Worm (Caenorhabditis elegans) whole organism, L3 larva: ENCODE data around the gene R05G6.9.

Experiments
- R02D3.7 ChIP-seq: fragments of 150-350 bp; optimal IDR thresholded peaks from 2 replicates; lab custom pipeline; 2014; ENCODE audit warnings: missing biosample characterization, missing genetic modification characterization
- aly-2 ChIP-seq: fragments of 150-350 bp; optimal IDR thresholded peaks from 2 replicates; lab custom pipeline; 2014; ENCODE audit warnings: missing biosample characterization, missing genetic modification characterization
- ceh-16 ChIP-seq: sonication (generic microtip); optimal IDR thresholded peaks from 2 replicates; lab custom pipeline; 2017; ENCODE audit warnings: missing biosample characterization, missing genetic modification characterization
- ceh-82 ChIP-seq: fragments of 150-350 bp; optimal IDR thresholded peaks from 2 replicates; lab custom pipeline; 2014; ENCODE audit warnings: missing biosample characterization, missing genetic modification characterization
- daf-12 ChIP-seq: fragments of 150-350 bp; optimal IDR thresholded peaks from 2 replicates; lab custom pipeline; 2014; ENCODE audit warnings: missing biosample characterization, missing genetic modification reagents, missing genetic modification characterization
- egl-27 ChIP-seq: sonication (generic microtip); optimal IDR thresholded peaks from 4 replicates; lab custom pipeline; 2017; ENCODE audit warnings: missing biosample characterization, missing genetic modification reagents, missing genetic modification characterization
- elt-1 ChIP-seq: fragments of 150-350 bp; optimal IDR thresholded peaks from 2 replicates; lab custom pipeline; 2014; ENCODE audit warnings: missing biosample characterization, missing genetic modification characterization
- elt-2 ChIP-seq: sonication (generic microtip); optimal IDR thresholded peaks from 2 replicates; lab custom pipeline; 2016; ENCODE audit warnings: missing genetic modification reagents, mild to moderate bottlenecking, missing genetic modification characterization, missing compliant biosample characterization
- elt-3 ChIP-seq, 3 experiments: fragments of 150-350 bp in 1 of 3; sonication (generic microtip) in 2 of 3; optimal IDR thresholded peaks; 2 replicates in 2 of 3; 4 replicates in 1 of 3; lab custom pipeline; 2014 to 2017; ENCODE audit warnings: missing biosample characterization in 3 of 3, missing genetic modification characterization in 3 of 3
- eor-1 ChIP-seq, 2 experiments: fragments of 150-350 bp; optimal IDR thresholded peaks; 2 replicates each; lab custom pipeline; 2014 to 2018; ENCODE audit warnings: missing biosample characterization in 2 of 2, missing genetic modification characterization in 2 of 2
- fkh-10 ChIP-seq: sonication (generic microtip); optimal IDR thresholded peaks from 2 replicates; lab custom pipeline; 2017; ENCODE audit warnings: missing biosample characterization, missing genetic modification reagents, missing genetic modification characterization
- fos-1 ChIP-seq: fragments of 150-350 bp; optimal IDR thresholded peaks from 2 replicates; lab custom pipeline; 2014; ENCODE audit warnings: missing biosample characterization, missing genetic modification characterization
- hmg-11 ChIP-seq: sonication (generic microtip); optimal IDR thresholded peaks from 2 replicates; lab custom pipeline; 2016; ENCODE audit warnings: missing genetic modification characterization, missing compliant biosample characterization
- jun-1 ChIP-seq: fragments of 150-350 bp; optimal IDR thresholded peaks from 2 replicates; lab custom pipeline; 2014; ENCODE audit warnings: missing biosample characterization, missing genetic modification reagents, missing genetic modification characterization
- lin-15B ChIP-seq: fragments of 150-350 bp; optimal IDR thresholded peaks from 2 replicates; lab custom pipeline; 2014; ENCODE audit warnings: missing biosample characterization, missing genetic modification characterization
- lin-39 ChIP-seq: fragments of 150-350 bp; optimal IDR thresholded peaks from 2 replicates; lab custom pipeline; 2018; ENCODE audit warnings: missing biosample characterization, missing genetic modification reagents, missing genetic modification characterization
- lsy-12 ChIP-seq: sonication (generic microtip); optimal IDR thresholded peaks from 2 replicates; lab custom pipeline; 2016; ENCODE audit warnings: mild to moderate bottlenecking, missing genetic modification characterization, missing compliant biosample characterization
- mdl-1 ChIP-seq: fragments of 150-350 bp; optimal IDR thresholded peaks from 2 replicates; lab custom pipeline; 2014; ENCODE audit warnings: missing biosample characterization, missing genetic modification characterization
- mml-1 ChIP-seq: fragments of 150-350 bp; sonication (generic microtip); optimal IDR thresholded peaks from 3 replicates; lab custom pipeline; 2014; ENCODE audit warnings: missing biosample characterization, missing genetic modification characterization
- nfya-1 ChIP-seq: sonication (generic microtip); optimal IDR thresholded peaks from 2 replicates; lab custom pipeline; 2017; ENCODE audit warnings: missing genetic modification characterization, mild to moderate bottlenecking, missing compliant biosample characterization, antibody characterized with exemption, moderate library complexity; ENCODE audit not compliant: insufficient read depth
- nhr-11 ChIP-seq: fragments of 150-350 bp; optimal IDR thresholded peaks from 2 replicates; lab custom pipeline; 2014; ENCODE audit warnings: missing biosample characterization, missing genetic modification characterization
- nhr-12 ChIP-seq: fragments of 150-350 bp; optimal IDR thresholded peaks from 2 replicates; lab custom pipeline; 2014; ENCODE audit warnings: missing biosample characterization, missing genetic modification characterization
- nhr-23 ChIP-seq: fragments of 150-350 bp; optimal IDR thresholded peaks from 2 replicates; lab custom pipeline; 2014; ENCODE audit warnings: missing biosample characterization, missing genetic modification reagents, missing genetic modification characterization
- nhr-237 ChIP-seq: fragments of 150-350 bp; optimal IDR thresholded peaks from 2 replicates; lab custom pipeline; 2014; ENCODE audit warnings: missing biosample characterization, missing genetic modification characterization
- nhr-25 ChIP-seq: sonication (generic microtip); optimal IDR thresholded peaks from 2 replicates; lab custom pipeline; 2017; ENCODE audit warnings: missing biosample characterization, missing genetic modification characterization
- nhr-43 ChIP-seq: sonication (generic microtip); optimal IDR thresholded peaks from 2 replicates; lab custom pipeline; 2016; ENCODE audit warnings: mild to moderate bottlenecking, missing genetic modification characterization, missing compliant biosample characterization; ENCODE audit not compliant: poor library complexity, severe bottlenecking
- nhr-76 ChIP-seq: fragments of 150-350 bp; sonication (generic microtip); optimal IDR thresholded peaks from 5 replicates; lab custom pipeline; 2014; ENCODE audit warnings: missing biosample characterization, missing genetic modification characterization
- nhr-77 ChIP-seq: fragments of 150-350 bp; optimal IDR thresholded peaks from 2 replicates; lab custom pipeline; 2014; ENCODE audit warnings: missing biosample characterization, missing genetic modification characterization
- pha-4 ChIP-seq: fragments of 150-350 bp; optimal IDR thresholded peaks from 2 replicates; lab custom pipeline; 2014; ENCODE audit warnings: missing biosample characterization, missing genetic modification reagents, missing genetic modification characterization
- pqm-1 ChIP-seq: fragments of 150-350 bp; optimal IDR thresholded peaks from 2 replicates; lab custom pipeline; 2017; ENCODE audit warnings: missing biosample characterization, missing genetic modification characterization, inconsistent platforms
- sea-2 ChIP-seq: fragments of 150-350 bp; sonication (generic microtip); optimal IDR thresholded peaks from 4 replicates; lab custom pipeline; 2014; ENCODE audit warnings: missing biosample characterization, missing genetic modification reagents, missing genetic modification characterization
- snpc-4 ChIP-seq: fragments of 150-350 bp; optimal IDR thresholded peaks from 2 replicates; lab custom pipeline; 2014; ENCODE audit warnings: missing biosample characterization, missing genetic modification characterization
- tbx-2 ChIP-seq: sonication (generic microtip); optimal IDR thresholded peaks from 2 replicates; lab custom pipeline; 2016; ENCODE audit warnings: mild to moderate bottlenecking, missing genetic modification characterization, missing compliant biosample characterization
- unc-62 ChIP-seq: fragments of 150-350 bp; sonication (generic microtip); optimal IDR thresholded peaks from 4 replicates; lab custom pipeline; 2014; ENCODE audit warnings: missing biosample characterization, missing genetic modification reagents, missing genetic modification characterization
- ztf-11 ChIP-seq: fragments of 150-350 bp; optimal IDR thresholded peaks from 2 replicates; lab custom pipeline; 2014; ENCODE audit warnings: missing biosample characterization, missing genetic modification characterization
- ztf-4 ChIP-seq: fragments of 150-350 bp; optimal IDR thresholded peaks from 2 replicates; lab custom pipeline; 2014; ENCODE audit warnings: missing biosample characterization, missing genetic modification characterization

The R05G6.9 gene

DNA sequence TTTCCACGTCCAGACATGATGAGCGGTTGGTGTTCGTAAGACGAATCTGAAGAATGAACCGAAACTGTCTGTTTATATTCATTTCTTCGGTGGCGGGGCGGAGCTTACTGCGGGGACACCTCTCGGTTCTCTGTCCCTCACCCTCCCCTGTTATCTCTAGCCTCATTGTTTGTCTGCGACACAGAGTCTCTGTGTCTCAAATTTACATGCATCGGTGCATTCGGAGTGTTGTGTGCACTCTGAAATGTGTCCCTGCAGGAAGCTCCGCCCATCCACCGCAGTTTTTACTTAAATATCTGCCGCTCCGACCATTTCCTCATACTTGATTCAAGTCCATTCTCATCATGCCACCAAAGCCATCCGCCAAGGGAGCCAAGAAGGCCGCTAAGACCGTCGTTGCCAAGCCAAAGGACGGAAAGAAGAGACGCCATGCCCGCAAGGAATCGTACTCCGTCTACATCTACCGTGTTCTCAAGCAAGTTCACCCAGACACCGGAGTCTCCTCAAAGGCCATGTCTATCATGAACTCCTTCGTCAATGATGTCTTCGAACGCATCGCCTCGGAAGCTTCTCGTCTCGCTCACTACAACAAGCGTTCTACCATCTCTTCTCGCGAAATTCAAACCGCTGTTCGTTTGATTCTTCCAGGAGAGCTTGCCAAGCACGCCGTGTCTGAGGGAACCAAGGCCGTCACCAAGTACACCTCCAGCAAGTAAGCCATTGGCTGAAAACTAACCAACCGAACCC is 29.7 kb downstream of the R05G6.9 start, which contains the start of the genes his-61 and his-62:
Gene his-61 (minus strand): TSS at position 17 of the 747 bp plus-strand sequence.
Gene his-62 (plus strand): TSS at position 345 of the 747 bp plus-strand sequence.
- TF ChIP-seq elt-3 (tag; optimal IDR thresholded peaks at IDR 0.05; lab: Kevin White, UChicago) (no peak), snpc-4 (tag; lab: Kevin White, UChicago) (peak; percentile 82), nhr-76 (tag; lab: Kevin White, UChicago) (no peak), ceh-82 (tag; lab: Kevin White, UChicago) (no peak), elt-2 (tag; lab: Kevin White, UChicago) (peak; percentile 83), jun-1 (tag; lab: Kevin White, UChicago) (peak; percentile 43), nhr-43 (tag; lab: Kevin White, UChicago) (peak; percentile 18), pqm-1 (peak; percentile 52), lin-15B (tag; lab: Kevin White, UChicago) (peak; percentile 13), mml-1 (tag; lab: Kevin White, UChicago) (no peak), nfya-1 (peak; percentile 49), nhr-25 (peak; percentile 85), lsy-12 (tag; lab: Kevin White, UChicago) (peak; percentile 63), nhr-11 (no peak), pha-4 (tag; lab: Kevin White, UChicago) (peak; percentile 73), elt-1 (tag; lab: Kevin White, UChicago) (peak; percentile 42), unc-62 (GFP tag; lab: Kevin White, UChicago) (no peak), aly-2 (tag; lab: Kevin White, UChicago) (no peak)

DNA sequence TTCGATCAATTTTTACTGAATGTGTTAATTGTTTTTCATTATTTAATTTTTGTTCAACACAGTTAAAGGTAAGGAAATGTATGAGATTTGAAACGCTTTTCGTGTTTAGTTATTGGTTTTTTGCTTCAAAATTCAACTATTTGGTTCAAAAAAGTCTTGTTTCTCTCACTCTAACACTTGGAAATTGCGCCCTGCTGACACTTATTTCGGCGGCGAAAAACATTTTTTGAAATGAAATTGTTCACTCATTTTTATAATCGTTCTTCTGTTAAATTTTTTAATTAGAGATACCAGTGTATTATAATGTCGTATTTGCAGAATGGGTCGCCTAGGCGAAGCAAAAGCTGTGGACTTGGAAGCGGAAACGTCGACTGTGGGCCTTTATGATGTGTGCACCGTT is 37.9 kb downstream of the R05G6.9 start, which contains the start of gene rod-1:
Gene rod-1 (plus strand): TSS at position 319 of the 400 bp plus-strand sequence.
- TF ChIP-seq egl-27 (tag; lab: Kevin White, UChicago) (no peak), ztf-4 (no peak), fkh-10 (GFP tag; lab: Kevin White, UChicago) (no peak), nhr-11 (no peak), elt-1 (tag; lab: Kevin White, UChicago) (no peak), nhr-25 (no peak), mdl-1 (no peak)
- TF ChIP-seq, all 47 proteins: peak for 0

DNA sequence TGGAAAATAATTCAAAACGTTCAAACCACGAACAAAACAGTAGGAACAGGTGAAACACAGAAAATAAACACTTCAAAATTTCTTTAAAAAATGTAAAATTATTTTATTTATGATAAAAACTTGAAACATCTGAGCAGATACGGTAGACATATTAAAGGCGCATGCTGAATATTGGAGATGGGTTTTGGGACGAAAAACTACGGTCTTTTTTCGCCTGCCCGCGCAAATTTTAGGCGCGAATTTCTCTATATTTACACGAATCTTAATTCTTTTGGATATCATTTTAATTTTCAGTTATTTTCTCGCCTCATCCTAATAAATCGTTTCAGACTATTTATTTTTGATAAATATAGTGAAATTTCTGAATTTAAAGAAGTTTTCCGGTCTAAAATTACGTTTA is 38.4 kb downstream of the R05G6.9 start:
- TF ChIP-seq ztf-4 (no peak), eor-1 (tag; optimal IDR thresholded peaks at IDR 0.05; lab: Kevin White, UChicago) (no peak), nhr-43 (tag; lab: Kevin White, UChicago) (no peak), sea-2 (GFP tag; lab: Kevin White, UChicago) (no peak), lin-15B (tag; lab: Kevin White, UChicago) (no peak), R02D3.7 (tag; lab: Kevin White, UChicago) (no peak), nhr-12 (tag; lab: Kevin White, UChicago) (no peak), fos-1 (tag; lab: Kevin White, UChicago) (no peak), egl-27 (tag; lab: Kevin White, UChicago) (no peak), nhr-77 (no peak), daf-12 (tag; lab: Kevin White, UChicago) (no peak), pqm-1 (no peak), mdl-1 (no peak), nhr-76 (tag; lab: Kevin White, UChicago) (no peak), hmg-11 (tag; lab: Kevin White, UChicago) (no peak), pha-4 (tag; lab: Kevin White, UChicago) (no peak), jun-1 (tag; lab: Kevin White, UChicago) (no peak)

DNA sequence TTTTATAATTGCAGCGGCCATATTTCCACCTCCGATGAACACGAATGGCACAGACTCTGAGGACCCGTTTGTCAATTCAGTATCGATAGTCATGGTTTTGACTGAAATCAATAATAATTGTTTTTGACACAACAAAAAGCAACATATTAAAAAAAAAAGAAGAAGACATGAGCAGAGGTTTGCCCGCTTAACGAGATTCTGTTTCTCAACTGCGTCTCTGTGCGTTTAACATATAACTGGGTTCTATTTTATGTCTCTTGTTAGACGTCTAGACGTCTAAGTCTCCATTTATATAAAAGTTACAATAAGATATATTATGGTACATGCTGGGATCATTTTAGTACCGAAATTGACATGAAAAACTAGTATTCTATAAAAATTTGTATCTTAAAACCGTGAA is 38.9 kb downstream of the R05G6.9 start, which contains the start of gene pycr-4:
Gene pycr-4 (minus strand): TSS at position 101 of the 400 bp plus-strand sequence.
- TF ChIP-seq nhr-25 (no peak), nfya-1 (no peak), daf-12 (tag; lab: Kevin White, UChicago) (no peak), hmg-11 (tag; lab: Kevin White, UChicago) (no peak), nhr-11 (no peak), lin-39 (no peak), mdl-1 (no peak), lsy-12 (tag; lab: Kevin White, UChicago) (no peak), ztf-11 (tag; lab: Kevin White, UChicago) (no peak), fos-1 (tag; lab: Kevin White, UChicago) (no peak), R02D3.7 (tag; lab: Kevin White, UChicago) (no peak), snpc-4 (tag; lab: Kevin White, UChicago) (no peak), nhr-23 (tag; lab: Kevin White, UChicago) (no peak), elt-1 (tag; lab: Kevin White, UChicago) (no peak), unc-62 (GFP tag; lab: Kevin White, UChicago) (no peak), fkh-10 (GFP tag; lab: Kevin White, UChicago) (no peak), eor-1 (tag; optimal IDR thresholded peaks at IDR 0.05; lab: Kevin White, UChicago) (no peak), tbx-2 (tag; lab: Kevin White, UChicago) (no peak), nhr-237 (tag; lab: Kevin White, UChicago) (no peak), ceh-16 (tag; lab: Kevin White, UChicago) (no peak)
